Worm (Caenorhabditis elegans): ENCODE data around the gene ZC404.2.

DNA sequence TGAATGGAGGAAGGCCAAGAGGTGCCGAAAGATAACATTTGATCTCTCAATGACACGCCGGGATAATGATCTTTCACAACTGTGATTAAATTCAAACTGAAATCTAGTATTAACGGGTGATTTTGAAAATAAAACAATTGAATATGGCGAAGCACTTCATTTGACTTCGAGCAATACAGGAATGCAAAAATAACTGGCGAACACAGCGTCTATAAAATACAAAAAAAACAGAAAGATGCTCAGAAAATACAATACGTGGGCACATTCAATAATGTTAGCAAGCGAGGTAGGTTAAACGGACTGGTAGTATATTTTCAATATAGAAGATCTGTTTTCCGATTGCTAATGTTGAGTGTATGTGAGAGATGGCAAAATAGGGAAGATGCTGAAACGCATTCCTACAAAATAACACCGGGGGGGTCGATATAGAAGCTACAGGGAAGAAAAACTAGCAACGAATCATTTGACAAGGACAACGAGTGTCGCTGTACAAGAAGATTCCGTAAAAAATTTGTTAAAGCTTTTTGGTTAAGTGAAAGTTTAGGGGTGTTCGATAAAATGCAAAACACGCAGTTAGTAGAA is 4.6 kb upstream of the ZC404.2 start:
- TF ChIP-seq lin-39 (tag; optimal IDR thresholded peaks at IDR 0.05), result no peak
- TF ChIP-seq lsy-2 (tag; optimal IDR thresholded peaks at IDR 0.05), result no peak
- no peak for TF ChIP-seq tbx-2 (tag; optimal IDR thresholded peaks at IDR 0.05)
